Fruit fly (Drosophila melanogaster) whole organism, embryonic: Measurements from ENCODE around the gene CG8925.

Experiments used
- Atf-2 ChIP-seq: fragments of 200-800 bp; sonication (Bioruptor generic); optimal IDR thresholded peaks from 2 replicates; lab custom pipeline; 2016; ENCODE audit warnings: missing biosample characterization, missing genetic modification characterization
- B-H2 ChIP-seq: fragments of 200-800 bp; sonication (Bioruptor generic); optimal IDR thresholded peaks from 2 replicates; lab custom pipeline; 2018; ENCODE audit warnings: missing biosample characterization, mild to moderate bottlenecking, missing genetic modification characterization
- BEAF-32 ChIP-seq: fragments of 200-800 bp; sonication (Bioruptor generic); optimal IDR thresholded peaks from 3 replicates; lab custom pipeline; 2017; ENCODE audit warnings: missing biosample characterization, missing genetic modification characterization, mild to moderate bottlenecking, moderate library complexity, missing genetic modification reagents
- CG10147 ChIP-seq: fragments of 200-800 bp; sonication (Bioruptor generic); optimal IDR thresholded peaks from 2 replicates; lab custom pipeline; 2019; ENCODE audit warnings: missing biosample characterization, mild to moderate bottlenecking, missing genetic modification characterization, moderate library complexity
- CG1024 ChIP-seq: fragments of 200-800 bp; sonication (Bioruptor generic); IDR thresholded peaks from 2 replicates; pipeline ENCODE4 v1.3.6; 2022; ENCODE audit warnings: missing biosample characterization, missing genetic modification characterization
- CG12236 ChIP-seq: fragments of 200-800 bp; sonication (Bioruptor generic); optimal IDR thresholded peaks from 2 replicates; lab custom pipeline; 2016; ENCODE audit warnings: missing biosample characterization, missing genetic modification characterization
- CG13424 ChIP-seq: fragments of 200-800 bp; sonication (Bioruptor generic); optimal IDR thresholded peaks from 2 replicates; lab custom pipeline; 2019; ENCODE audit warnings: missing biosample characterization, mild to moderate bottlenecking, missing genetic modification characterization, moderate library complexity
- CG14014 ChIP-seq: fragments of 200-800 bp; sonication (Bioruptor generic); IDR thresholded peaks from 2 replicates; pipeline ENCODE4 v1.3.6; 2022; ENCODE audit warnings: missing biosample characterization, missing genetic modification characterization
- CG15073 ChIP-seq: fragments of 200-800 bp; sonication (Bioruptor generic); optimal IDR thresholded peaks from 2 replicates; lab custom pipeline; 2016; ENCODE audit warnings: missing biosample characterization, missing genetic modification characterization
- CG15269 ChIP-seq: fragments of 200-800 bp; sonication (Bioruptor generic); optimal IDR thresholded peaks from 2 replicates; lab custom pipeline; 2018; ENCODE audit warnings: missing biosample characterization, mild to moderate bottlenecking, missing genetic modification characterization, moderate library complexity
- CG1529 ChIP-seq: fragments of 200-800 bp; sonication (Bioruptor generic); optimal IDR thresholded peaks from 3 replicates; lab custom pipeline; 2018; ENCODE audit warnings: missing biosample characterization, missing genetic modification characterization
- CG16815 ChIP-seq: fragments of 200-800 bp; sonication (Bioruptor generic); optimal IDR thresholded peaks from 3 replicates; lab custom pipeline; 2017; ENCODE audit warnings: missing biosample characterization, mild to moderate bottlenecking, missing genetic modification characterization
- CG17385 ChIP-seq: fragments of 200-800 bp; sonication (Bioruptor generic); optimal IDR thresholded peaks from 3 replicates; lab custom pipeline; 2018; ENCODE audit warnings: missing biosample characterization, mild to moderate bottlenecking, missing genetic modification characterization
- CG18619 ChIP-seq: fragments of 200-800 bp; sonication (Bioruptor generic); optimal IDR thresholded peaks from 3 replicates; lab custom pipeline; 2017; ENCODE audit warnings: missing biosample characterization, mild to moderate bottlenecking, missing genetic modification characterization
- CG18764 ChIP-seq: fragments of 200-800 bp; sonication (Bioruptor generic); optimal IDR thresholded peaks from 3 replicates; lab custom pipeline; 2016; ENCODE audit warnings: missing biosample characterization, missing genetic modification characterization
- CG2889 ChIP-seq: fragments of 200-800 bp; sonication (Bioruptor generic); IDR thresholded peaks from 3 replicates; pipeline ENCODE4 v1.3.6; 2022; ENCODE audit warnings: missing biosample characterization, missing genetic modification characterization
- CG3163 ChIP-seq: fragments of 200-800 bp; sonication (Bioruptor generic); optimal IDR thresholded peaks from 3 replicates; lab custom pipeline; 2016; ENCODE audit warnings: missing biosample characterization, missing genetic modification characterization
- CG3838 ChIP-seq: fragments of 200-800 bp; sonication (Bioruptor generic); optimal IDR thresholded peaks from 3 replicates; lab custom pipeline; 2016; ENCODE audit warnings: missing biosample characterization, missing genetic modification characterization
- CG5953 ChIP-seq: fragments of 200-800 bp; sonication (Bioruptor generic); IDR thresholded peaks from 2 replicates; pipeline ENCODE4 v1.3.6; 2022; ENCODE audit warnings: missing biosample characterization, missing genetic modification characterization
- CG6175 ChIP-seq: fragments of 200-800 bp; sonication (Bioruptor generic); IDR thresholded peaks from 3 replicates; pipeline ENCODE4 v1.3.6; 2022; ENCODE audit warnings: missing biosample characterization, missing genetic modification characterization
- CG8290 ChIP-seq, 3 experiments: fragments of 200-800 bp; sonication (Bioruptor generic); optimal IDR thresholded peaks; 2 replicates each; lab custom pipeline; 2016 to 2019; ENCODE audit warnings: missing biosample characterization in 3 of 3, missing genetic modification characterization in 3 of 3, mild to moderate bottlenecking in 2 of 3, moderate library complexity in 1 of 3
- CG8944 ChIP-seq: fragments of 200-800 bp; sonication (Bioruptor generic); optimal IDR thresholded peaks from 3 replicates; lab custom pipeline; 2016; ENCODE audit warnings: missing biosample characterization, missing genetic modification characterization
- CG9876 ChIP-seq: fragments of 200-800 bp; sonication (Bioruptor generic); optimal IDR thresholded peaks from 2 replicates; lab custom pipeline; 2016; ENCODE audit warnings: missing biosample characterization, missing genetic modification characterization
- CG9932 ChIP-seq: fragments of 200-800 bp; sonication (Bioruptor generic); IDR thresholded peaks from 2 replicates; pipeline ENCODE4 v1.3.6; 2022; ENCODE audit warnings: missing biosample characterization, missing genetic modification characterization
- CkIIα-i1 ChIP-seq: fragments of 200-800 bp; sonication (Bioruptor generic); IDR thresholded peaks from 2 replicates; pipeline ENCODE4 v1.3.6; 2022; ENCODE audit warnings: missing biosample characterization, missing genetic modification characterization
- Dref ChIP-seq: fragments of 200-800 bp; sonication (Bioruptor generic); IDR thresholded peaks from 2 replicates; pipeline ENCODE4 v1.3.6; 2022; ENCODE audit warnings: missing biosample characterization, missing genetic modification characterization
- Fer2 ChIP-seq: fragments of 200-800 bp; sonication (Bioruptor generic); optimal IDR thresholded peaks from 2 replicates; lab custom pipeline; 2018; ENCODE audit warnings: missing biosample characterization, mild to moderate bottlenecking, missing genetic modification characterization, moderate library complexity
- Nf-YA ChIP-seq: fragments of 200-800 bp; sonication (Bioruptor generic); IDR thresholded peaks from 2 replicates; pipeline ENCODE4 v1.3.6; 2022; ENCODE audit warnings: missing biosample characterization, missing genetic modification characterization
- Rx ChIP-seq: fragments of 200-800 bp; sonication (Bioruptor generic); IDR thresholded peaks from 2 replicates; pipeline ENCODE4 v1.3.6; 2022; ENCODE audit warnings: missing biosample characterization, missing genetic modification characterization
- Trl ChIP-seq, 3 experiments: fragments of >200 bp in 2 of 3; fragments of 200-800 bp in 1 of 3; sonication (Bioruptor generic) in 1 of 3; optimal IDR thresholded peaks; 2 replicates in 1 of 3; 3 replicates in 2 of 3; lab custom pipeline; 2016 to 2017; ENCODE audit warnings: missing biosample characterization in 1 of 3, missing genetic modification characterization in 1 of 3
- Usf ChIP-seq: fragments of 200-800 bp; sonication (Bioruptor generic); optimal IDR thresholded peaks from 2 replicates; lab custom pipeline; 2017; ENCODE audit warnings: missing genotype, missing biosample characterization, missing genetic modification characterization
- ase ChIP-seq: fragments of 200-800 bp; sonication (Bioruptor generic); IDR thresholded peaks from 3 replicates; pipeline ENCODE4 v1.3.6; 2022; ENCODE audit warnings: missing biosample characterization, missing genetic modification characterization
- bigmax ChIP-seq: fragments of 200-800 bp; sonication (Bioruptor generic); optimal IDR thresholded peaks from 2 replicates; lab custom pipeline; 2018; ENCODE audit warnings: missing biosample characterization, mild to moderate bottlenecking, missing genetic modification characterization
- bsh ChIP-seq, 2 experiments: fragments of 200-800 bp; sonication (Bioruptor generic); optimal IDR thresholded peaks; 2 replicates each; lab custom pipeline; 2017 to 2018; ENCODE audit warnings: mild to moderate bottlenecking in 2 of 2, missing biosample characterization in 2 of 2, missing genetic modification characterization in 2 of 2, moderate library complexity in 1 of 2
- da ChIP-seq: fragments of 200-800 bp; sonication (Bioruptor generic); optimal IDR thresholded peaks from 2 replicates; lab custom pipeline; 2016; ENCODE audit warnings: missing biosample characterization, missing genetic modification characterization
- emc ChIP-seq: fragments of 200-800 bp; sonication (Bioruptor generic); optimal IDR thresholded peaks from 2 replicates; lab custom pipeline; 2016; ENCODE audit warnings: missing biosample characterization, missing genetic modification characterization
- fru ChIP-seq: fragments of >200 bp; optimal IDR thresholded peaks from 2 replicates; lab custom pipeline; 2017
- gfzf ChIP-seq: fragments of 200-800 bp; sonication (Bioruptor generic); optimal IDR thresholded peaks from 2 replicates; lab custom pipeline; 2016; ENCODE audit warnings: missing biosample characterization, mild to moderate bottlenecking, missing genetic modification characterization, moderate library complexity
- gsb ChIP-seq: fragments of 200-800 bp; sonication (Bioruptor generic); IDR thresholded peaks from 2 replicates; pipeline ENCODE4 v1.3.6; 2022; ENCODE audit warnings: missing biosample characterization, missing genetic modification characterization
- hkb ChIP-seq, 2 experiments: fragments of 200-800 bp in 1 of 2; fragments of >200 bp in 1 of 2; sonication (Bioruptor generic) in 1 of 2; IDR thresholded peaks in 1 of 2; optimal IDR thresholded peaks in 1 of 2; 2 replicates each; pipeline versions ENCODE4 v1.3.6 to Lab custom; 2017 to 2022; ENCODE audit warnings: missing biosample characterization in 1 of 2, missing genetic modification characterization in 1 of 2
- insv ChIP-seq, 2 experiments: fragments of 200-800 bp; sonication (Bioruptor generic); optimal IDR thresholded peaks; 3 replicates each; lab custom pipeline; 2016 to 2018; ENCODE audit warnings: missing biosample characterization in 2 of 2, missing genetic modification characterization in 2 of 2
- kah ChIP-seq: fragments of 200-800 bp; sonication (Bioruptor generic); optimal IDR thresholded peaks from 2 replicates; lab custom pipeline; 2018; ENCODE audit warnings: missing biosample characterization, mild to moderate bottlenecking, missing genetic modification characterization
- lmd ChIP-seq: fragments of 200-800 bp; sonication (Bioruptor generic); IDR thresholded peaks from 2 replicates; pipeline ENCODE4 v1.3.6; 2022; ENCODE audit warnings: missing biosample characterization, missing genetic modification characterization
- luna ChIP-seq: fragments of 200-800 bp; sonication (Bioruptor generic); optimal IDR thresholded peaks from 2 replicates; lab custom pipeline; 2016; ENCODE audit warnings: missing biosample characterization, missing genetic modification characterization
- nerfin-1 ChIP-seq: fragments of 200-800 bp; sonication (Bioruptor generic); optimal IDR thresholded peaks from 3 replicates; lab custom pipeline; 2019; ENCODE audit warnings: missing biosample characterization, mild to moderate bottlenecking, missing genetic modification characterization, moderate library complexity
- pita ChIP-seq: fragments of 200-800 bp; sonication (Bioruptor generic); optimal IDR thresholded peaks from 2 replicates; lab custom pipeline; 2017; ENCODE audit warnings: missing biosample characterization, mild to moderate bottlenecking, missing genetic modification characterization
- ttk ChIP-seq: fragments of 200-800 bp; sonication (Bioruptor generic); IDR thresholded peaks from 2 replicates; pipeline ENCODE4 v2.1.2; 2022; ENCODE audit warnings: missing biosample characterization, missing genetic modification characterization
- vvl ChIP-seq: fragments of 200-800 bp; sonication (Bioruptor generic); IDR thresholded peaks from 2 replicates; pipeline ENCODE4 v1.3.6; 2022; ENCODE audit warnings: missing biosample characterization, missing genetic modification characterization
- wek ChIP-seq: fragments of 200-800 bp; sonication (Bioruptor generic); optimal IDR thresholded peaks from 3 replicates; lab custom pipeline; 2018; ENCODE audit warnings: missing biosample characterization, mild to moderate bottlenecking, missing genetic modification characterization, moderate library complexity
- zen2 ChIP-seq: fragments of 200-800 bp; sonication (Bioruptor generic); IDR thresholded peaks from 3 replicates; pipeline ENCODE4 v1.3.6; 2022; ENCODE audit warnings: missing biosample characterization, missing genetic modification characterization; ENCODE audit not compliant: partially characterized antibody

Gene CG8925

DNA sequence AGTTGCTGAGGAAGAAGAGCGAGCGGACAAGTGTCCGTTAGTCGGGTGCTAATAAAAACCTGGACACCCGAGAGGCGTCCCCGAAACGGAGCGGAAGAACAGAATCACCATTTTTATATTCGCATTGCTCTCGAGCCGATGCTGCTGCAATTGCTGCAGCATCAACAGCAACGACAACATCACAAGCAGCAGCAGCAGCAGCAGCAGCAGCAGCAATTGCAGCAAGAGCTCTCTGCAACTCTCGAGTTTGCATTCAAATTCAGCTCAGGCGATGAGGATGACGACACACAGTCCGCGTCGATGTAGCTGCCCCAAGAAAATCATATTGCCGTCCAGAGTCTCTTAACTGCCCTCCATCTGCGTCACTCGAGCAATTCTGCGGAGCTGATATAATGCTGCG is 34.4 kb downstream of the CG8925 start (continued):
- TF ChIP-seq CG8944 (GFP tag; lab: Kevin White, UChicago) (no peak), luna (GFP tag; lab: Kevin White, UChicago) (no peak), Nf-YA (no peak), CkIIα-i1 (GFP tag; lab: Robert Waterston, UW) (no peak), Trl (optimal IDR thresholded peaks at IDR 0.05; lab: Kevin White, UChicago) (no peak), Trl (GFP tag; optimal IDR thresholded peaks at IDR 0.05; lab: Kevin White, UChicago) (no peak), bsh (GFP tag; optimal IDR thresholded peaks at IDR 0.05; lab: Kevin White, UChicago) (no peak), Fer2 (tag; lab: Kevin White, UChicago) (no peak), CG6175 (no peak), CG18619 (no peak), BEAF-32 (GFP tag; lab: Kevin White, UChicago) (no peak), CG9932 (GFP tag; lab: Robert Waterston, UW) (no peak), vvl (GFP tag; lab: Robert Waterston, UW) (peak; percentile 35; the same call in 1 of the 2 replicates), fru (lab: Kevin White, UChicago) (no peak), ttk (no peak), zen2 (no peak), CG5953 (GFP tag; lab: Robert Waterston, UW) (no peak), CG8290 (GFP tag; optimal IDR thresholded peaks at IDR 0.05; lab: Kevin White, UChicago) (no peak), CG8290 (tag; optimal IDR thresholded peaks at IDR 0.05; lab: Kevin White, UChicago) (peak in 1 of 2 experiments; percentile 30), wek (GFP tag; lab: Kevin White, UChicago) (peak; percentile 33), CG16815 (GFP tag; lab: Kevin White, UChicago) (no peak), pita (GFP tag; lab: Kevin White, UChicago) (no peak)

DNA sequence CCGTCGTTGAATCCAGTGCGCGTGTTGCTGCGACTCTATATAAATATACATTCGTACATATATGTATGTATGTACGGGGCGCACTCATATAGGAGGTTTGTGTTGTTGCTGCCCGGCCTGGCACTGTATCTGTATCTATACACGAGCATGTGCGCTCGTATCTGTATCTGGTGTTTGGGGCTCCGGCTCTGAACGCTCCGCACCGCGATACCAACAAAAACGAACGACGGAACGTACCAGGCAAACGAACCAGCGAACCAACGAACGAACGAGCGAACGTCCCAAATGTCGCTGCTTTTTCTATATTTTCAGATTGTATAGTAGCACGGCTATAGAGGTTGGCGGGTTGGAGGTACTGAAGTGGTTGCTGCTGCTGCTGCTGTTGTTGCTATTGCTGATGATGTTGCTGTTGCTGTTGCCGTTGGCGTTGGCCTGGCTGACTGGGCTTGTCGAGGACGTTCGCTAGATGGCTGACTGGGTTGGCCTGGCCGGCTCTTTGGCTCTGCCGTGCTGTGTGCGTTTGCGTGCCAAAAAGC is 35.4 kb downstream of the CG8925 start:
- no peak for TF ChIP-seq emc
- TF ChIP-seq CG9876 (GFP tag; lab: Kevin White, UChicago), result no peak
- TF ChIP-seq Atf-2, result no peak
- TF ChIP-seq kah, result peak; percentile 24
- no peak for TF ChIP-seq hkb (optimal IDR thresholded peaks at IDR 0.05; lab: Kevin White, UChicago)
- TF ChIP-seq hkb (GFP tag; IDR thresholded peaks at IDR 0.05; lab: Robert Waterston, UW), result no peak
- peak; percentile 15 for TF ChIP-seq da (GFP tag; lab: Kevin White, UChicago)
- TF ChIP-seq CG2889 (GFP tag; lab: Robert Waterston, UW), result no peak
- TF ChIP-seq Dref, result peak; percentile 28; the same call in 1 of the 2 replicates
- TF ChIP-seq gfzf (GFP tag; lab: Kevin White, UChicago), result no peak
- no peak for TF ChIP-seq CG1529
- TF ChIP-seq CG3163 (GFP tag; lab: Kevin White, UChicago), result peak; percentile 31
- peak; percentile 2 for TF ChIP-seq nerfin-1 (tag; lab: Kevin White, UChicago)
- no peak for TF ChIP-seq CG18764 (GFP tag; lab: Kevin White, UChicago)
- peak; percentile 27 for TF ChIP-seq CG3838
- TF ChIP-seq B-H2 (GFP tag; lab: Kevin White, UChicago), result peak; percentile 60
- peak; percentile 44 for TF ChIP-seq gsb (GFP tag; lab: Robert Waterston, UW)
- TF ChIP-seq Usf (GFP tag; lab: Kevin White, UChicago), result no peak
- no peak for TF ChIP-seq CG1024 (GFP tag; lab: Robert Waterston, UW)
- TF ChIP-seq CG15073, result no peak
- TF ChIP-seq bigmax, result no peak
- TF ChIP-seq CG14014, result no peak
- no peak for TF ChIP-seq Rx
- no peak for TF ChIP-seq ase (GFP tag; lab: Robert Waterston, UW)
- TF ChIP-seq lmd, result 0 out of 2 replicates have a peak, but pooled peaks have one; percentile 7
- no peak for TF ChIP-seq CG13424
- TF ChIP-seq CG12236 (GFP tag; lab: Kevin White, UChicago), result no peak
- peak in 1 of 2 experiments; percentile 17 for TF ChIP-seq insv (GFP tag; optimal IDR thresholded peaks at IDR 0.05; lab: Kevin White, UChicago)
- TF ChIP-seq CG15269 (tag; lab: Kevin White, UChicago), result peak; percentile 5
- TF ChIP-seq CG10147 (GFP tag; lab: Kevin White, UChicago), result peak; percentile 19
- no peak for TF ChIP-seq CG17385 (GFP tag; lab: Kevin White, UChicago)
